Fruit fly (Drosophila melanogaster) whole organism, pupa: ENCODE data around the gene lok.

Source experiments
- CG12605 ChIP-seq: fragments of 200-800 bp; sonication (Bioruptor generic); IDR thresholded peaks from 2 replicates; pipeline ENCODE4 v1.3.6; 2022; ENCODE audit warnings: missing biosample characterization, missing genetic modification characterization
- EcR ChIP-seq: fragments of 200-800 bp; sonication (Bioruptor generic); optimal IDR thresholded peaks from 3 replicates; lab custom pipeline; 2019; ENCODE audit warnings: missing biosample characterization, missing genetic modification characterization, mild to moderate bottlenecking, moderate library complexity, missing genetic modification reagents
- fd96Ca ChIP-seq: fragments of 200-800 bp; sonication (Bioruptor generic); IDR thresholded peaks from 3 replicates; pipeline ENCODE4 v1.3.6; 2022; ENCODE audit warnings: missing biosample characterization, missing genetic modification characterization

- TF ChIP-seq EcR (GFP tag; lab: Kevin White, UChicago) (no peak), CG12605 (GFP tag; lab: Robert Waterston, UW) (no peak), fd96Ca (GFP tag; lab: Robert Waterston, UW) (no peak)
Measured at dm6 chr2L:20026351-20026849, 34.8 kb upstream of the lok start.
